Worm (Caenorhabditis elegans): ENCODE results near the gene ztf-13.

ztf-13 gene

DNA sequence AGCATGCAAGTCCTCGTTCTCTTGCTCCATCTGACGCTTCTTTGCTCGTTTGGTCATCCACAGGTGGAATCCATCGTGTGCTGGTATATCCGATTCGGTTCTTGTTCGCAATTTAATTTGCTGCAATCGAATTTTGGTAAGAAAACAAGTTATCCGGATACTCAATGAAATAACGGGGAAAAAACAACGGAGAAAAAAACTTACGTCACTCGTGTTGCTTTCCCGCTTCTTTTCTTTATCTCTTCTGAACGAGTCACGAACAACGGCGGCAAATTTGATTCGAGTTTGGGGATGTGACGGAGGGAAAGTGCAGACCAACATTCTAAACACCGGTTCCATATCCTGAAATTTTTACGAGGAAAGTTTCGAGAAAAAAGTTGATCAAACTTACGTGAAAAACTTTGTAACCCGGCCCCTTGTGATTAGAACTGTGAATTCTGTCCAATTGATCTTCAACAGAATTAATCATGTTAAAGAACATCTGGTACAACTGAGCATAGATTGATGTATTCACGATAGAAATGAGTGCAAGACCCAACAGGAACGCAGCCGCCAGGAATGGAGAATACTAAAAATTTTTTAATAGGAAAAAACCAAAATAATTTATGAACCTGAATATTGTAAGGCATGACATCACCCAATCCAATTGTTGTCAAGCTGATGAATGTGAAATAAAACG is 50.5 kb downstream of the ztf-13 start:
- TF ChIP-seq nhr-76 (tag; optimal IDR thresholded peaks at IDR 0.05) (no peak), ces-1 (GFP tag; optimal IDR thresholded peaks at IDR 0.05) (peak; percentile 26)

Data from whole organism, mixed stage, embryonic.